Worm (Caenorhabditis elegans): Measurements from ENCODE around the gene ZC196.3.
"Not testable (repeated sequence)": the region's sequence is repeated elsewhere in the genome, so short reads cannot be mapped to it uniquely, and the experiment has no call there.

The ZC196.3 gene

ce11 chrV:8736369-8736768 lies at the start of gene ZC196.3:
Gene ZC196.3, plus strand, starts transcription at chrV:8736669.
- no peak for TF ChIP-seq W03F9.2 (tag; optimal IDR thresholded peaks at IDR 0.05)
- TF ChIP-seq dao-5 (tag; optimal IDR thresholded peaks at IDR 0.05): no peak
- TF ChIP-seq him-1 (tag; optimal IDR thresholded peaks at IDR 0.05): no peak

- TF ChIP-seq dao-5 (tag; optimal IDR thresholded peaks at IDR 0.05): no peak
- TF ChIP-seq him-1 (tag; optimal IDR thresholded peaks at IDR 0.05): no peak
- TF ChIP-seq W03F9.2 (tag; optimal IDR thresholded peaks at IDR 0.05): no peak
Observed at ce11 chrV:8686764-8687163, 49.7 kb upstream of the ZC196.3 start, which contains the start of gene ZC190.7. Gene ZC190.7, minus strand, starts transcription at chrV:8686864.

ce11 chrV:8687707-8688106 lies 48.8 kb upstream of the ZC196.3 start, which contains the start of gene ZC190.8:
Gene ZC190.8, minus strand, starts transcription at chrV:8687807.
- TF ChIP-seq him-1 (tag; optimal IDR thresholded peaks at IDR 0.05) (no peak), dao-5 (tag; optimal IDR thresholded peaks at IDR 0.05) (no peak), W03F9.2 (tag; optimal IDR thresholded peaks at IDR 0.05) (no peak)

- TF ChIP-seq W03F9.2, him-1, dao-5 (tag; optimal IDR thresholded peaks at IDR 0.05): not testable (repeated sequence)
Observed at ce11 chrV:8696218-8696617, 40.3 kb upstream of the ZC196.3 start, which contains the start of gene ZC190.10. Gene ZC190.10, minus strand, starts transcription at chrV:8696318.

ce11 chrV:8711910-8712309 lies 24.6 kb upstream of the ZC196.3 start, which contains the start of gene ZC178.2:
Gene ZC178.2, minus strand, starts transcription at chrV:8712010.
- TF ChIP-seq dao-5 (tag; optimal IDR thresholded peaks at IDR 0.05): no peak
- no peak for TF ChIP-seq W03F9.2 (tag; optimal IDR thresholded peaks at IDR 0.05)
- TF ChIP-seq him-1 (tag; optimal IDR thresholded peaks at IDR 0.05): no peak

- TF ChIP-seq W03F9.2 (tag; optimal IDR thresholded peaks at IDR 0.05) (no peak), him-1 (tag; optimal IDR thresholded peaks at IDR 0.05) (no peak), dao-5 (tag; optimal IDR thresholded peaks at IDR 0.05) (no peak)
Observed at ce11 chrV:8716175-8716574, 20.3 kb upstream of the ZC196.3 start, which contains the start of gene glr-5. Gene glr-5, plus strand, starts transcription at chrV:8716495.

- no peak for TF ChIP-seq dao-5 (tag; optimal IDR thresholded peaks at IDR 0.05)
Observed at ce11 chrV:8718399-8718798, 18.1 kb upstream of the ZC196.3 start.

- not testable (repeated sequence) for TF ChIP-seq him-1, dao-5, W03F9.2 (tag; optimal IDR thresholded peaks at IDR 0.05)
Observed at ce11 chrV:8722160-8722559, 14.3 kb upstream of the ZC196.3 start, which contains the start of gene ZC196.8. Gene ZC196.8, minus strand, starts transcription at chrV:8722260.

ce11 chrV:8726228-8726627 lies 10.2 kb upstream of the ZC196.3 start, which contains the start of gene droe-8:
Gene droe-8, plus strand, starts transcription at chrV:8726528.
- TF ChIP-seq him-1, dao-5, W03F9.2 (tag; optimal IDR thresholded peaks at IDR 0.05): not testable (repeated sequence)

ce11 chrV:8727077-8727476 lies 9.4 kb upstream of the ZC196.3 start, which contains the start of gene ZC196.9:
Gene ZC196.9, minus strand, starts transcription at chrV:8727177.
- TF ChIP-seq dao-5 (tag; optimal IDR thresholded peaks at IDR 0.05): no peak
- no peak for TF ChIP-seq him-1 (tag; optimal IDR thresholded peaks at IDR 0.05)
- TF ChIP-seq W03F9.2 (tag; optimal IDR thresholded peaks at IDR 0.05): no peak

- TF ChIP-seq W03F9.2 (tag; optimal IDR thresholded peaks at IDR 0.05): no peak
- no peak for TF ChIP-seq dao-5 (tag; optimal IDR thresholded peaks at IDR 0.05)
- TF ChIP-seq him-1 (tag; optimal IDR thresholded peaks at IDR 0.05): no peak
Observed at ce11 chrV:8729100-8729499, 7.4 kb upstream of the ZC196.3 start, which contains the start of gene ZC196.5. Gene ZC196.5, plus strand, starts transcription at chrV:8729400.

- TF ChIP-seq him-1 (tag; optimal IDR thresholded peaks at IDR 0.05) (no peak), W03F9.2 (tag; optimal IDR thresholded peaks at IDR 0.05) (no peak), dao-5 (tag; optimal IDR thresholded peaks at IDR 0.05) (no peak)
Observed at ce11 chrV:8730991-8731390, 5.5 kb upstream of the ZC196.3 start.

ce11 chrV:8732934-8733333 lies 3.5 kb upstream of the ZC196.3 start, which contains the start of gene ZC196.4:
Gene ZC196.4, plus strand, starts transcription at chrV:8733106.
- no peak for TF ChIP-seq him-1 (tag; optimal IDR thresholded peaks at IDR 0.05)
- TF ChIP-seq dao-5 (tag; optimal IDR thresholded peaks at IDR 0.05): no peak
- TF ChIP-seq W03F9.2 (tag; optimal IDR thresholded peaks at IDR 0.05): no peak

ce11 chrV:8739136-8739535 lies 2.7 kb downstream of the ZC196.3 start, which contains the start of gene ZC196.2:
Gene ZC196.2, plus strand, starts transcription at chrV:8739436.
- no peak for TF ChIP-seq him-1 (tag; optimal IDR thresholded peaks at IDR 0.05)

- TF ChIP-seq dao-5 (tag; optimal IDR thresholded peaks at IDR 0.05): no peak
- no peak for TF ChIP-seq W03F9.2 (tag; optimal IDR thresholded peaks at IDR 0.05)
- TF ChIP-seq him-1 (tag; optimal IDR thresholded peaks at IDR 0.05): no peak
Observed at ce11 chrV:8745858-8746257, 9.4 kb downstream of the ZC196.3 start, which contains the start of gene B0507.6. Gene B0507.6, plus strand, starts transcription at chrV:8746158.
